Fruit fly (Drosophila melanogaster): Measurements from ENCODE around the gene TM9SF4.

DNA sequence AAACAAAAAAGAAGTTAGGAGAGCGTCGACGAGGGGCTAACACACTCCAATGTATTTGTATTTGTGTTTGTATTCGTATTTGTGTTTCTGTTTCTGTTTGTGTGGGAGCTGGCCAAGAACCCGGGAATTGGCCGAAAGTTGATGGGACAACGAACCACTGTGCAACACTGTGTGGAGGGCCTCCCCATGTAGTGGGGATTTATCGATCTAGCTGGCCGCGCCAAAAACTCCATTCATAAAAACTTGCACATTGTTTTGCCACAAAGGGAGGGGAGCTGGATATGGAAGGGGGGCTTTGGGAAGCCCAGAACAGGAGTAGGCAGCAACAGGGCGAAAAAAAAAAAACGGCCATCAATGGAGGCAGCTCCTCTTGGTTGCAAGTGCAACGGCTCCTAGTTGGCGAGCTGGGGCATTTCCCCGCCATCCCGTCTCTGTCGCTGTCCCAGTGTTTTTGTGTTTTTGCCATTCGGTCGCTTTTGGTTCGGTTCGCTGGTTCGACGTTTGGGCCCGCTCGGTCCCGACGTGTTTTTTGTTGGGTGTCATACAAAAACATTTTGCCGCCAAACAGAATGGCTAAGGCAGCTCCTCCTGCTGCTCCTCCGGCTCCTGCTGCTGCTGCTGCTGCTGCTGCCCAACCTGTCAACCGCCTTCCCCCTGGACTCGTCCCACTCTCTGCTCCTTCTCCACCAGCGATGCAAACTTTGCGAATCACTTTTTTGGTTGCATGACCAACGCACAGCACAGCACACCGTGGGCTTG is 30.4 kb downstream of the TM9SF4 start:
- TF ChIP-seq ssp (GFP tag; IDR thresholded peaks at IDR 0.05) (no peak), CG11560 (tag; IDR thresholded peaks at IDR 0.05) (no peak), mld (GFP tag; IDR thresholded peaks at IDR 0.05; ENCODE audit: partially characterized antibody) (no peak), usp (GFP tag; optimal IDR thresholded peaks at IDR 0.05) (no peak), CG9932 (GFP tag; IDR thresholded peaks at IDR 0.05) (no peak), Hr39 (optimal IDR thresholded peaks at IDR 0.05) (no peak), hbn (GFP tag; IDR thresholded peaks at IDR 0.05; ENCODE audit: partially characterized antibody) (no peak), Dbx (GFP tag; IDR thresholded peaks at IDR 0.05) (no peak), CG17829 (tag; optimal IDR thresholded peaks at IDR 0.05) (no peak), CG6813 (GFP tag; optimal IDR thresholded peaks at IDR 0.05) (no peak), bcd (GFP tag; optimal IDR thresholded peaks at IDR 0.05) (no peak), CG4282 (GFP tag; optimal IDR thresholded peaks at IDR 0.05) (no peak), ab (GFP tag; optimal IDR thresholded peaks at IDR 0.05) (no peak)
